Fruit fly (Drosophila melanogaster): ENCODE measurements around the gene Csl4.

DNA sequence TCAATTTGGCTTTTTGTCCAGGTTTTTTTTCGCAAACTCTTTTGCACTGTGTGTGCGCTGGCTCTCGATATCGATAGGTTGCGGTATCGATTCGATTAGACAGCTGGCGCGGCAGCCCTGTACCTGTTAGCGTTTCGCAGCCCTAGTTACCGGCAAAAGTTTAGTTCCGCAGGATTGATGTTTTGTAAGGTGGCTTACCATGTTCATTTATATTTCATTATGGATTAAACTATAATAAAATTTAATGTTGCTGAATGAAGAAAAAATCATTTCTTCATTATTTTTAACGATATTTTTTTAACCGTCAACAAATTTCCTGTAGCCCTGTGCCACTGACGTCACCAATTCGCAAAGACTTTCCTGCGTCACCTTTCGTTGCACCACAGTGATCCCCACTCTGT is 16.8 kb downstream of the Csl4 start, which contains the start of gene Reps:
- TF ChIP-seq CTCF (optimal IDR thresholded peaks at IDR 0.05): peak in 1 of 2 experiments; percentile 11
- no peak for TF ChIP-seq CG8478 (optimal IDR thresholded peaks at IDR 0.05)

Measured in S2 (cell line).